Fruit fly (Drosophila melanogaster): Measurements from ENCODE around the gene Tim9b.

The Tim9b gene

DNA sequence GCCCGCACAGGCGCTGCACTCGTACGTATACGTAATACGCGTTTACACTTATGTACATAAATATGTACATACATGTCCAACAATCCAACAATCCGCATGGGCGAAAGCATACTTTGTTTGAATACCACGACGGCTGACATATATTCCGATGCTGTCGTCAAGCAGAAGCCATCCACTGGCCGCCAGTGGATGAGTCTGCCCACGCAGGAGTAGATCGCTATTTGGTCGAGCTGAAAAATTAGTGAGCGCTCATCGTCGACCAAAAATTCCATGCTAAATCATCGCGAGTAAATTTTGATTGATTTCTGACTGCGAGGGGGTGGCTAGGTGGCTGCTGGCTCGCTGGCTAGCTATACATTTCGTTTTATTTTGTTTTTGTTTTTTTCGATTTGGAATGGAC, 15.9 kb downstream of the Tim9b start:
- TF ChIP-seq CG17801 (GFP tag; optimal IDR thresholded peaks at IDR 0.05; ENCODE audit: partially characterized antibody), result no peak

DNA sequence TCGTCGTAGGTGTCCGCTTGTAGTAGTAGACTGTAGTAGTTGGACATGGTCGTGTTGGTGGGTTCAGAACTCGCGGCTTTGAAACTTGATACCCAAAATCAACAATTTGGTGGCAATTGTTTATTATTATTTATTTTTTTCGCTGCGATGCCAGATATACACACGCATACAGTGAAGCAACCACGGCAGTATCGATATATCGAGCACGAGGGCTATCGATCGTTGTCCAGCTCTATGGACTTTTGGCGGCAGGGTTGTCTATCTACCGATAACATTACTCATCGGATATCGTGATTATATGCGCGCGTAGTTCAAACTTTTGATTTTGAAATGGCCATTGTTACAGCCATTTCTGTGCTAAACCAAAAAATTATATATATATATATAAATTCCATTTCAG, 16.7 kb downstream of the Tim9b start, which contains the start of gene CG14220:
CG14220 (minus strand) TSS at position 208 of the 400 bp plus-strand sequence.
- TF ChIP-seq CG17801 (GFP tag; optimal IDR thresholded peaks at IDR 0.05; ENCODE audit: partially characterized antibody), result peak; percentile 69

DNA sequence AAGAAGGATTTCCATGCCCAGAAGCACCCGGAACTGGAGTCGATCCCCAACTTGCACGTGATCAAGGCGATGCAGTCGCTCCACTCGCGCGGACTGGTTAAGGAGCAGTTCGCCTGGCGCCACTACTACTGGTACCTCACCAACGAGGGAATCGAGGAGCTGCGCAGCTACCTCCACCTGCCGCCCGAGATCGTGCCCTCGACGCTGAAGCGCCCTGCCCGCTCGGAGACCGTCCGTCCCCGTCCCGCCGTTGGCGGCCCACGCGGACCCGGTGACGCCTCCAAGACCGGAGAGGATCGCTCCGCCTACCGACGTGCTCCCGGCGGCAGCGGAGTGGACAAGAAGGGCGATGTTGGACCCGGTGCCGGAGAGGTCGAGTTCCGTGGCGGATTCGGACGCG, 19.8 kb downstream of the Tim9b start:
- TF ChIP-seq CG17801 (GFP tag; optimal IDR thresholded peaks at IDR 0.05; ENCODE audit: partially characterized antibody), result no peak

DNA sequence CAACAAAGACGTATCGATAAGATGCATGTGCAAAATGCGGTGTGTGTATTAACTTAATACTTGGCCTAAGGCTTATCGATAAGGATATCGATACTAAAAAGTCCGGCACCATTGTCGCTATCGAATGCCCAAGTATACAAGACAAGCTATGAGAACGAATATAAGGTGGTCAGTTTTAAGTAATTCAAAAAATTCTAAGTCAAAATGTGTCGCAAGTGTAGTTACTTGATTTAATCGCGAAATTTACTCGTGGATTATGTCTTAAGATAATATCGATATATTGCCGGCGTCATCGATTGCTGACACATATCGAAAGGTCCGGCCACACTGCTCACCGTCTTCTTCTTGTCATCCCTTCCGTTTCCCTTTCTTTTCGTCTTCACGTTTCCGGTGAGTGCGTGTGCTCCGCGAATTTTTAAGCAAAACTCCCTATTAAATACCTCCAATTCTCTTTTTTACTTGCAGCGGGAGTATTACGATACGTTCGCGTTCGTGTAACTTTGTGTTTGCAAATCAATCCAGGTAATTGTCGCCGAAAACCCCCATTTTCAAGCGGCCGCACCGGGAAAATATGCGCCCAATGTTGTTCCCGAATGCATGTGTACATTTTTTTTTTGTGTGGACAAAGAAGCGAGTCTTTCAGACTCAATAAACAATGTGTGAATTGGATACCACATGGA, 20.5 kb downstream of the Tim9b start, which contains the start of gene RpS10b:
RpS10b (plus strand) TSS at position 348 of the 680 bp plus-strand sequence.
- TF ChIP-seq CG17801 (GFP tag; optimal IDR thresholded peaks at IDR 0.05; ENCODE audit: partially characterized antibody), result peak; percentile 91

DNA sequence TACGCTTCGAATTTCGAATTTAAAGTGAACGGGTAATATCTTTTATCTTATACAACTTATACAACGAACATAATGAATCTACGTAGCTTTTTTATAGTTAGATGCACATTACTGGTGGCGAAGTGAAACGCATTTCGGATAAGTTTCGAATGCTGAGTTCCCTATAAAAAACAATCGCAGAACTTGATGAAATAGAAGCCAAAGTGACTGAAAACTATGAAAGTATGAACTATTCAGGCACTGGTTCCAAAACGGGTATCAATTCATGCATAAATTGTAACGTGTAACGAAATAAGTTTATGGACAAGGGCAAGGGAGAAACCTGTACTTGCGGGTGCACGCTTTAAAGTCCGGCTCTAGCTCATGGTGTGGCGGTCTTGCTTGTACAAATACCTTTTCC, 22.5 kb downstream of the Tim9b start:
- no peak for TF ChIP-seq CG17801 (GFP tag; optimal IDR thresholded peaks at IDR 0.05; ENCODE audit: partially characterized antibody)

DNA sequence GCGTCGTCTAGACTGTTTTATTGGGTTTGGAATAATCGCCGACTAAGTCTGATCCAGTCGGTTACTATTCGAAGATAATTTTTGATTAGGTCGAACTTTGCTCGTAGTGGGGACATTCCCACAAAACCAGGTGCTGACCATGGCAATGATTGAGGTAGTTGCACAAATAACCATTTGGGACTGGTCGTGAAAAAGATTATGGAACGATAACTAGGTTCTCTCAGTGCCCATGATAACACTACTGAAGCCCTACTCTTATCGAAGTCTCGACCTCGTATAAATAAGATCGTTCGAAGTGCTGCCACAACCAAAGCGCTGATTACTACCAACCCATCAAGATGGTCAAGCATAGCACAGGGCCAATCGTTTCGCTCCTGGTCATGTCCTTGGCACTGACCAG, 26.0 kb downstream of the Tim9b start, which contains the start of gene CG14205:
CG14205 (plus strand) TSS at position 301 of the 400 bp plus-strand sequence.
- TF ChIP-seq CG17801 (GFP tag; optimal IDR thresholded peaks at IDR 0.05; ENCODE audit: partially characterized antibody), result no peak

DNA sequence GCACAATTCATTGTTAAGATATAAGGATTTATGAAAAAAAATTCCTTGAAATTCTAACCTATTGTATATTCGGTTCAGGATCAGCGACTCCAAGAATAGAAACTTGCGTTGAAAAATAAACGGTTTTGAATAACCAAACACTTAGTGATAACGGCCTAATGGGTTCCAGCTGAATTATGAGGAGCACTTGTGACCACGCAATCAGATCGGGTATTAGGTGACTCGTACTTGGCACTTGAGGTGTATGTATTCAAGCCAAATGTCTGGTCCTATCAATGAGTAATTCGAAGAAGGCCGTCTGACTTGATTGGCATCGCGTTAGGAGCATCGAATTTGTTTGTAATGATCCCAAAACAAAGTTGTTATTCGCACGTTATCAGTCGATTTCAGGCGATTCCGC, 27.8 kb downstream of the Tim9b start:
- TF ChIP-seq CG17801 (GFP tag; optimal IDR thresholded peaks at IDR 0.05; ENCODE audit: partially characterized antibody), result no peak

DNA sequence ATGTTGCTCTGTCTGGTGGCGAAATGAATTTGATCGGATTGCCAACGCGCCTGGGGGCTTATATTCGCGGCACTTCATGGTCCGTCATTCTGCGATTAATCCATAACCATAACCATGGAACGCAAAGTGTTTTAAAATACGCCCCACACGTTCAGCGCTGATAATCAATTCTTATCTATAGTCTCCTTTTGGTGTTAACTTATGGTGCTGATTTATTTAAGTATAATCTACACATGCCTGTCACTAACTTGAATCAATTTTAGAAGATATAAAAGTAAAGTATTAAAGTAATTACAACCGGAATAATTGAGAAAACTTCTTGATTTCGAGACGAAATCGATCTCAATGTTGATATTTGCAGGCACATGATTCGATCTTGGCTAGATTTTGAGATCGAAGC, 28.3 kb downstream of the Tim9b start, which contains the start of gene CG14219:
CG14219 (minus strand) TSS at position 101 of the 400 bp plus-strand sequence.
- TF ChIP-seq CG17801 (GFP tag; optimal IDR thresholded peaks at IDR 0.05; ENCODE audit: partially characterized antibody), result no peak

DNA sequence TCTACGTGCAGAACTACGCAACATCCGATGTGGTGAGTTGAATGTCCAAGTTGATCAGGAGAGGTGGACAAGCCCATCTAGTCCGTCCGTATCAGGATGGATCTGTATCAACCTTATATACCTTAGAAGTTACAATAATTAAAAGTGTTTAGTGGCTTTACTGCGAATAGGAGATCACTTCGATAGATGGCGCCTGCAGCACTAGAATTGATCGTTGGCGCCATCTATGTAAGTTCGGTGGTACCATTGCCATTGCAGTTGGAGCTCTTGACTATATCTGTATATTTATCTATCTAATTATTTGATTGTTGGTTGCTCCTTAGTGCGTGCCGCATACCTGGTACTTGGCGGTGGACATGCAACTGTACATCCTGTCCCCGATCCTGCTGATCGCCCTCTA, 33.2 kb downstream of the Tim9b start:
- TF ChIP-seq CG17801 (GFP tag; optimal IDR thresholded peaks at IDR 0.05; ENCODE audit: partially characterized antibody), result no peak

DNA sequence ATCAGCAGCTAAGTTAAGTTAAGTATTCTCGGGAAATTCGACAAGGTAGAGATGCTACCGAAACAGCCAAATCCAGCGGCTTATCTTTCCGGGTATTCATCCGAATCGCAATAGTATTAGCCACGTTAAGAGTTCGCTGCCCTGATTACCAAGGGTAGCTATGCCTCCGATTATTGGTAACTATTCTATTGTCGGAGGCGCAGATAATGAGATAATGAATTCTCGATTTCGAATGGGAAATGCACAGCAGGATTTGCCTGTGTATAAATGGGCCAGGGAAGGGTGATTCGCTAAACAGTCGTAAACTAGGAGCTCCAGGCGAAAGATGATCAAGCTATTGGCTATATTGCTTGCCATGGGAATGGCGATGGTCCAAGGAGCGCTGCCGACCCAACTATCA, 35.0 kb downstream of the Tim9b start, which contains the start of gene CG14204:
CG14204 (plus strand) TSS at position 301 of the 400 bp plus-strand sequence.
- no peak for TF ChIP-seq CG17801 (GFP tag; optimal IDR thresholded peaks at IDR 0.05; ENCODE audit: partially characterized antibody)

DNA sequence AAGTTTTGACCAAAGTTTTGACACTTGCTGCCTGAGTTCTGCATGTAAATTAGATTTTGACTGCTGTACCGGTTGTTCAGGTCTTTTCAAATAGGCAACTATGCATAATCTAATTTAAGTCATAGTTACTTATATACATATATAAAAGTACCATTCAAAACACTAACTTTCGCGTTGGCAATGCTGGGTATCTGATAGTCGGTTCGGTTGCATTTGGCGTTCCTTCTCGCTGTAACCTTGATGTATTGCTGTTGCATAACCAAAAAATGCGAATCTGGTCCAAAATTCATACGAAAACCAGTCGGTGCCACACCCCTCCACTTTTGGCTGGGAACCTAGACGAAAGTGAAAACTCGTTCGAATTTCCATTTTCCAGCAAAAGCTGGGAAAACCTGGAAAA, 35.6 kb downstream of the Tim9b start:
- no peak for TF ChIP-seq CG17801 (GFP tag; optimal IDR thresholded peaks at IDR 0.05; ENCODE audit: partially characterized antibody)

DNA sequence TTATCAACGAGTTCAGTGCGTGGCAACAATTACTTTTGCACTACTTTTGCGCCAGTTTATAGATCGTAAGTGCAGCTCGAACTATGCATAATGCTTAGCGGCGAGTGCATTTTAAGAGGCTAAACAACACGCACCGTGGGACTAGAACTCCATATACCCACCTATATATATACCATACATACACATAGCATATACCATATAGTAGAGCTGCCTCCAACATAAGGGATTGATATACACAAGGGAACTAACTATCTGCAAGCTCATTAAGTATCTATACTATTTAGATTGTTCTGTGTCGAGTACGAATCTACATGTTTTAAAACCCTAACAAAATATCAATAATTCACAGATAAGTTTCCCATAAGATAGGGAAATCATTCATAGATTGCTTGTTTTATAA, 36.5 kb downstream of the Tim9b start, which contains the start of gene CG14218:
CG14218 (minus strand) TSS at position 101 of the 400 bp plus-strand sequence.
- TF ChIP-seq CG17801 (GFP tag; optimal IDR thresholded peaks at IDR 0.05; ENCODE audit: partially characterized antibody), result no peak

DNA sequence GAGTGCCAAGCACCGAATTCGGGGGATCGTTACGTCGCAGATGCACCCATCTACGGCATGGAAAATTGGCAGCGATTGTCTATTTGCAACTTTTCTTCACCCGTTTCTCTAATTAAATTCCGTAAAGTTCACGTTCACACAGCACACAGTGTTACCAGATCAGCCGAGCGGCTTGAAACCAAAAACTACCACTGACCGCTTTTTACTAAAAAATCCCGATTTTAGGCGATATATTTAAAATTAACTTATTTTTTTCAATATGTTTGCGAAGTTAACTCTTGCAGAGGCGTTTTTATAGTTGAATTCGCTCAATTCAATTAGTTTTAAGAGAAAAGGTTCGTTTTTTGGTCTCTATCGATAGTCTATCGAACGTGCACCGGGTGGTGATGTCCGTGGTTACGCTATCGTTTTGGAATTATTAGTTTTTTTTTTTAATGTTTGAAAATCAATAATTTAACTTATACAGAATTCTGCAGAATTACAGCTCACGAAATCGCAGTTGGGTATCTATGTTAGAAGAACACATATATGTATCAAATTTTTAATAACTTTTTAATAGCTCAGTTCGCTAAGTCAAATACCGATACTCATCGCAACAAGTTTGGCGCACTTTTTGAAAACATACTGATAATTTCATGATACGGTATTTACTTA, 38.6 kb downstream of the Tim9b start, which contains the start of gene Tao:
Tao (minus strand) TSS at position 153 of the 654 bp plus-strand sequence.
- TF ChIP-seq CG17801 (GFP tag; optimal IDR thresholded peaks at IDR 0.05; ENCODE audit: partially characterized antibody), result no peak

DNA sequence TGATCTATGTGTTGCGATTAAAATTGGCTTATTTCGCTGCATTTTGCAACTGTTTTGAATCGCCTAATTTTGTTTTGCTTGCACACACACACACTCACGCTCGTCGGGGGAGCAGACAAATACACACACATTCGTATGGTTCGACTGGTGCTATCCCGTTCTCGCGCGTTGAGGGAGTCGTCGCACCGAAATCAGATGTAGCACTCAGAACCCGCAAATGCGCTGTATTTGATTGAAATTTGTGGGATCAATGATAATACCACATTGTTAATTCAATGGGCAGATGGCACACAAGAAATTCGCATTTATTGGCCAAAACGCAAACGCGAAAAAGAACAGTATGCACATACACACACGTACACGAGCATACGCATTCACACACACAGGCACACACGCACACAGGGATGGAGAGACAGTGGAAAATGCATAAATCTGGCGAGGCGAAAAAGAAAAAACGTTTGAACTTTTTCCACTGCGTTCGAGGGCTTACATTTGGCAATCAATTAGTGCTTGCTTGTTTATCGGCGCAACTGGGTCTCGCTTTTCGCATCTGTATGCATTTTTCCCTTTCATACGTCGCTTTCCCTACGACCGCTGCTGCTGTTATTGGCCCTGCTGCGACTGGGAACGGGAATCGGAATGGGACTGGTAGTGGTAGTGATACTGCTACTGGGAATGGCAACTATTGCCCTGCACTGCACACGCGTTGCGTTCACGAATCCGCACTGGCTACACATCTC, 39.3 kb downstream of the Tim9b start:
- peak; percentile 31 for TF ChIP-seq CG17801 (GFP tag; optimal IDR thresholded peaks at IDR 0.05; ENCODE audit: partially characterized antibody)

DNA sequence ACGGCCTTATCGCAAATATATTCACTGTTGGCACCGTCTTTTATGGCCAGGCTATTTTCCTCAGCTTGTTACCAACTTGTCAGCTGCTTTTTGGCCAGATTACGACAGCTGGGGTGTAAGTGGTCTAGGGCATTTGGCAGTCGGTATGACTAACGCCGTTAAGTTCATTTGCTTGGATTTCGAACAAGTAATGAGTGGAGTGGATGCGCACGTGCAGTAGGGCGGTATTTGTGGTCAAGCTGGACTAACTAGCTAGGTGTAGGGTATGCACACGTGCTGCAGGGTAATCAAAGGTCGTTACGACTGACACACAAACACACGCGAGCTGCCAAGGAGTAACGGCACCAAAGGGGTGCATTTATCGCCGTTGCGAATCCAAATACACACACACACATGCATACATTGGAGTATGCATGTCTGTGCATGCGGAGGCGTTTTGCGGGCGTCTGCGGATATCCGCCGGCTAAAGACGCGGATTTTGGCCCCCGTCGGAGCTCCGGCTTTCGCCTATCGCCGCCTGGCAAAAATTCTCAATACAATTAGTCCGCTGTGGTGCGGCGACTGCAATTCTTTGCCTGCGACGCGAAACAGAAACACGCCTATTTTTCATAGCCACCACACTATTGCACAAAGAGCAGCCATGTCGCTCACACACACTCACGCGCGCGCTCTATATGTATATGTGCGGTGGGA, 40.3 kb downstream of the Tim9b start:
- TF ChIP-seq CG17801 (GFP tag; optimal IDR thresholded peaks at IDR 0.05; ENCODE audit: partially characterized antibody), result peak; percentile 28
